Fruit fly (Drosophila melanogaster) whole organism, embryonic: ENCODE results near the gene CG6290.

Experiments used
- Awh ChIP-seq: fragments of 200-800 bp; sonication (Bioruptor generic); IDR thresholded peaks from 2 replicates; pipeline ENCODE4, ENCODE4 v1.3.6; 2022; ENCODE audit warnings: missing biosample characterization, missing genetic modification characterization
- CG10543 ChIP-seq: fragments of 200-800 bp; sonication (Bioruptor generic); optimal IDR thresholded peaks from 3 replicates; lab custom pipeline; 2017; ENCODE audit warnings: missing biosample characterization, mild to moderate bottlenecking, missing genetic modification characterization, moderate library complexity
- CG12299 ChIP-seq: fragments of 200-800 bp; sonication (Bioruptor generic); optimal IDR thresholded peaks from 2 replicates; lab custom pipeline; 2018; ENCODE audit warnings: missing biosample characterization, mild to moderate bottlenecking, missing genetic modification characterization
- CG1233 ChIP-seq: fragments of 200-800 bp; sonication (Bioruptor generic); optimal IDR thresholded peaks from 4 replicates; lab custom pipeline; 2018; ENCODE audit warnings: missing biosample characterization, mild to moderate bottlenecking, missing genetic modification characterization
- CG12769 ChIP-seq: fragments of 200-800 bp; sonication (Bioruptor generic); optimal IDR thresholded peaks from 2 replicates; lab custom pipeline; 2019; ENCODE audit warnings: missing biosample characterization, mild to moderate bottlenecking, missing genetic modification characterization, moderate library complexity
- CG13775 ChIP-seq: fragments of 200-800 bp; sonication (Bioruptor generic); optimal IDR thresholded peaks from 3 replicates; lab custom pipeline; 2017; ENCODE audit warnings: missing biosample characterization, mild to moderate bottlenecking, missing genetic modification characterization
- CG14014 ChIP-seq: fragments of 200-800 bp; sonication (Bioruptor generic); IDR thresholded peaks from 2 replicates; pipeline ENCODE4 v1.3.6; 2022; ENCODE audit warnings: missing biosample characterization, missing genetic modification characterization
- CG15269 ChIP-seq: fragments of 200-800 bp; sonication (Bioruptor generic); optimal IDR thresholded peaks from 2 replicates; lab custom pipeline; 2018; ENCODE audit warnings: missing biosample characterization, mild to moderate bottlenecking, missing genetic modification characterization, moderate library complexity
- CG15479 ChIP-seq: fragments of 200-800 bp; sonication (Bioruptor generic); optimal IDR thresholded peaks from 3 replicates; lab custom pipeline; 2019; ENCODE audit warnings: missing biosample characterization, mild to moderate bottlenecking, missing genetic modification characterization, moderate library complexity
- CG16779 ChIP-seq: fragments of 200-800 bp; sonication (Bioruptor generic); IDR thresholded peaks from 2 replicates; pipeline ENCODE4 v1.3.6; 2022; ENCODE audit warnings: missing biosample characterization, missing genetic modification characterization
- CG17568 ChIP-seq: fragments of 200-800 bp; sonication (Bioruptor generic); optimal IDR thresholded peaks from 2 replicates; lab custom pipeline; 2018; ENCODE audit warnings: missing biosample characterization, mild to moderate bottlenecking, missing genetic modification characterization, moderate library complexity
- CG2678 ChIP-seq: fragments of 200-800 bp; sonication (Bioruptor generic); optimal IDR thresholded peaks from 3 replicates; lab custom pipeline; 2019; ENCODE audit warnings: missing biosample characterization, mild to moderate bottlenecking, missing genetic modification characterization, moderate library complexity
- CG30020 ChIP-seq: fragments of 200-800 bp; optimal IDR thresholded peaks from 2 replicates; lab custom pipeline; 2019; ENCODE audit warnings: missing biosample characterization, mild to moderate bottlenecking, missing genetic modification characterization, moderate library complexity
- CG3726 ChIP-seq: fragments of 200-800 bp; sonication (Bioruptor generic); IDR thresholded peaks from 3 replicates; pipeline ENCODE4, ENCODE4 v1.3.6; 2022; ENCODE audit warnings: missing biosample characterization, missing genetic modification characterization
- CG4282 ChIP-seq: fragments of 200-800 bp; sonication (Bioruptor generic); optimal IDR thresholded peaks from 2 replicates; lab custom pipeline; 2016; ENCODE audit warnings: missing biosample characterization, missing genetic modification characterization
- CG5245 ChIP-seq: fragments of 200-800 bp; sonication (Bioruptor generic); optimal IDR thresholded peaks from 3 replicates; lab custom pipeline; 2016; ENCODE audit warnings: missing biosample characterization, missing genetic modification characterization
- CG6175 ChIP-seq: fragments of 200-800 bp; sonication (Bioruptor generic); IDR thresholded peaks from 3 replicates; pipeline ENCODE4 v1.3.6; 2022; ENCODE audit warnings: missing biosample characterization, missing genetic modification characterization
- CG6689 ChIP-seq: fragments of 200-800 bp; sonication (Bioruptor generic); IDR thresholded peaks from 2 replicates; pipeline ENCODE4 v1.3.6; 2022; ENCODE audit warnings: missing biosample characterization, missing genetic modification characterization
- CG8290 ChIP-seq, 3 experiments: fragments of 200-800 bp; sonication (Bioruptor generic); optimal IDR thresholded peaks; 2 replicates each; lab custom pipeline; 2016 to 2019; ENCODE audit warnings: missing biosample characterization in 3 of 3, missing genetic modification characterization in 3 of 3, mild to moderate bottlenecking in 2 of 3, moderate library complexity in 1 of 3
- CG9876 ChIP-seq: fragments of 200-800 bp; sonication (Bioruptor generic); optimal IDR thresholded peaks from 2 replicates; lab custom pipeline; 2016; ENCODE audit warnings: missing biosample characterization, missing genetic modification characterization
- CoRest ChIP-seq: fragments of 200-800 bp; sonication (Bioruptor generic); optimal IDR thresholded peaks from 3 replicates; lab custom pipeline; 2018; ENCODE audit warnings: missing biosample characterization, mild to moderate bottlenecking, missing genetic modification characterization, moderate library complexity
- D ChIP-seq, 2 experiments: fragments of 200-800 bp in 1 of 2; fragments of >200 bp in 1 of 2; sonication (Bioruptor generic) in 1 of 2; optimal IDR thresholded peaks; 2 replicates in 1 of 2; 3 replicates in 1 of 2; lab custom pipeline; 2017; ENCODE audit warnings: mild to moderate bottlenecking in 1 of 2, missing biosample characterization in 1 of 2, missing genetic modification characterization in 1 of 2, missing genetic modification reagents in 1 of 2
- HHEX ChIP-seq: fragments of 200-800 bp; sonication (Bioruptor generic); optimal IDR thresholded peaks from 3 replicates; lab custom pipeline; 2017; ENCODE audit warnings: missing biosample characterization, mild to moderate bottlenecking, missing genetic modification characterization, missing genetic modification reagents
- HLH3B ChIP-seq: fragments of 200-800 bp; sonication (Bioruptor generic); IDR thresholded peaks from 2 replicates; pipeline ENCODE4 v1.3.6; 2022; ENCODE audit warnings: missing biosample characterization, missing genetic modification characterization
- HLH54F ChIP-seq: fragments of 200-800 bp; sonication (Bioruptor generic); optimal IDR thresholded peaks from 3 replicates; lab custom pipeline; 2016; ENCODE audit warnings: missing biosample characterization, missing genetic modification characterization
- Hmr ChIP-seq: fragments of 200-800 bp; sonication (Bioruptor generic); optimal IDR thresholded peaks from 3 replicates; lab custom pipeline; 2017; ENCODE audit warnings: mild to moderate bottlenecking, missing biosample characterization, missing genetic modification reagents, missing genetic modification characterization
- Oaz ChIP-seq: fragments of 200-800 bp; sonication (Bioruptor generic); IDR thresholded peaks from 2 replicates; pipeline ENCODE4 v1.3.6; 2022; ENCODE audit warnings: missing biosample characterization, missing genetic modification characterization
- Optix ChIP-seq: fragments of 200-800 bp; sonication (Bioruptor generic); IDR thresholded peaks from 3 replicates; pipeline ENCODE4 v1.3.6; 2022; ENCODE audit warnings: missing biosample characterization, missing genetic modification characterization
- Poxn ChIP-seq: fragments of 200-800 bp; sonication (Bioruptor generic); IDR thresholded peaks from 2 replicates; pipeline ENCODE4 v1.3.6; 2022; ENCODE audit warnings: missing biosample characterization, missing genetic modification characterization
- Six4 ChIP-seq: fragments of 200-800 bp; sonication (Bioruptor generic); optimal IDR thresholded peaks from 2 replicates; lab custom pipeline; 2016; ENCODE audit warnings: missing biosample characterization, missing genetic modification characterization
- Sry-β ChIP-seq: fragments of 200-800 bp; sonication (Bioruptor generic); optimal IDR thresholded peaks from 2 replicates; lab custom pipeline; 2018; ENCODE audit warnings: missing biosample characterization, mild to moderate bottlenecking, missing genetic modification characterization, moderate library complexity
- Vsx1 ChIP-seq: fragments of 200-800 bp; sonication (Bioruptor generic); optimal IDR thresholded peaks from 2 replicates; lab custom pipeline; 2017; ENCODE audit warnings: missing biosample characterization, mild to moderate bottlenecking, missing genetic modification characterization, missing genetic modification reagents
- cas ChIP-seq: fragments of 200-800 bp; sonication (Bioruptor generic); IDR thresholded peaks from 2 replicates; pipeline ENCODE4 v1.3.6; 2022; ENCODE audit warnings: missing biosample characterization, missing genetic modification characterization
- croc ChIP-seq: fragments of 200-800 bp; sonication (Bioruptor generic); conservative IDR thresholded peaks from 3 replicates; pipeline ENCODE4 v1.3.6; 2022; ENCODE audit warnings: missing biosample characterization, missing genetic modification characterization
- gro ChIP-seq: fragments of 200-800 bp; sonication (Bioruptor generic); optimal IDR thresholded peaks from 2 replicates; lab custom pipeline; 2016; ENCODE audit warnings: missing biosample characterization, missing genetic modification characterization
- insv ChIP-seq, 2 experiments: fragments of 200-800 bp; sonication (Bioruptor generic); optimal IDR thresholded peaks; 3 replicates each; lab custom pipeline; 2016 to 2018; ENCODE audit warnings: missing biosample characterization in 2 of 2, missing genetic modification characterization in 2 of 2
- jigr1 ChIP-seq: fragments of 200-800 bp; sonication (Bioruptor generic); IDR thresholded peaks from 3 replicates; pipeline ENCODE4 v1.3.6; 2022; ENCODE audit warnings: missing biosample characterization, missing genetic modification characterization
- jing ChIP-seq: fragments of 200-800 bp; sonication (Bioruptor generic); optimal IDR thresholded peaks from 2 replicates; lab custom pipeline; 2018; ENCODE audit warnings: missing biosample characterization, mild to moderate bottlenecking, missing genetic modification characterization
- lola ChIP-seq, 3 experiments: fragments of >200 bp in 2 of 3; fragments of 200-800 bp in 1 of 3; sonication (Bioruptor generic) in 1 of 3; optimal IDR thresholded peaks; 2 replicates each; lab custom pipeline; 2017 to 2019; ENCODE audit warnings: missing biosample characterization in 3 of 3, missing genetic modification characterization in 3 of 3, mild to moderate bottlenecking in 1 of 3, moderate library complexity in 1 of 3
- nerfin-2 ChIP-seq: fragments of 200-800 bp; sonication (Bioruptor generic); IDR thresholded peaks from 2 replicates; pipeline ENCODE4 v1.3.6; 2022; ENCODE audit warnings: missing biosample characterization, missing genetic modification characterization; ENCODE audit not compliant: partially characterized antibody
- nmo ChIP-seq: fragments of 200-800 bp; sonication (Bioruptor generic); optimal IDR thresholded peaks from 2 replicates; lab custom pipeline; 2018; ENCODE audit warnings: missing biosample characterization, mild to moderate bottlenecking, missing genetic modification characterization, moderate library complexity
- peb ChIP-seq: fragments of 200-800 bp; sonication (Bioruptor generic); IDR thresholded peaks from 2 replicates; pipeline ENCODE4 v1.3.6; 2022; ENCODE audit warnings: missing biosample characterization, missing genetic modification characterization
- pros ChIP-seq: fragments of 200-800 bp; sonication (Bioruptor generic); optimal IDR thresholded peaks from 3 replicates; lab custom pipeline; 2019; ENCODE audit warnings: missing biosample characterization, mild to moderate bottlenecking, missing genetic modification characterization, moderate library complexity
- sd ChIP-seq: fragments of 200-800 bp; sonication (Bioruptor generic); optimal IDR thresholded peaks from 3 replicates; lab custom pipeline; 2018; ENCODE audit warnings: missing biosample characterization, mild to moderate bottlenecking, missing genetic modification characterization, moderate library complexity
- shn ChIP-seq: fragments of 200-800 bp; sonication (Bioruptor generic); optimal IDR thresholded peaks from 3 replicates; lab custom pipeline; 2016; ENCODE audit warnings: missing biosample characterization, missing genetic modification characterization
- so ChIP-seq: fragments of 200-800 bp; sonication (Bioruptor generic); IDR thresholded peaks from 3 replicates; pipeline ENCODE4 v1.3.6; 2022; ENCODE audit warnings: missing biosample characterization, missing genetic modification characterization
- ttk ChIP-seq: fragments of 200-800 bp; sonication (Bioruptor generic); IDR thresholded peaks from 2 replicates; pipeline ENCODE4 v2.1.2; 2022; ENCODE audit warnings: missing biosample characterization, missing genetic modification characterization
- vnd ChIP-seq: fragments of 200-800 bp; sonication (Bioruptor generic); IDR thresholded peaks from 3 replicates; pipeline ENCODE4 v1.3.6; 2022; ENCODE audit warnings: missing biosample characterization, missing genetic modification characterization; ENCODE audit not compliant: partially characterized antibody

The CG6290 gene

dm6 chrX:18405567-18406059, 31.7 kb upstream of the CG6290 start (continued):
- TF ChIP-seq CG1233 (GFP tag; lab: Kevin White, UChicago) (peak; percentile 40), insv (GFP tag; optimal IDR thresholded peaks at IDR 0.05; lab: Kevin White, UChicago) (no peak), CG15269 (peak; percentile 80), CG17568 (peak; percentile 70), pros (no peak), jing (GFP tag; lab: Kevin White, UChicago) (no peak), CG8290 (GFP tag; optimal IDR thresholded peaks at IDR 0.05; lab: Kevin White, UChicago) (no peak), CG8290 (tag; optimal IDR thresholded peaks at IDR 0.05; lab: Kevin White, UChicago) (peak in 1 of 2 experiments; percentile 52), CG30020 (tag; lab: Kevin White, UChicago) (no peak), jigr1 (GFP tag; lab: Robert Waterston, UW) (no peak), peb (GFP tag; lab: Robert Waterston, UW) (peak; percentile 35; the same call in 1 of the 2 replicates), D (optimal IDR thresholded peaks at IDR 0.05; lab: Kevin White, UChicago) (no peak), D (GFP tag; optimal IDR thresholded peaks at IDR 0.05; lab: Kevin White, UChicago) (peak; percentile 59), croc (GFP tag; lab: Robert Waterston, UW) (peak; percentile 50; the same call in 2 of the 3 replicates), CG15479 (GFP tag; lab: Kevin White, UChicago) (no peak), CG12299 (tag; lab: Kevin White, UChicago) (no peak), gro (GFP tag; lab: Kevin White, UChicago) (peak; percentile 35), CG4282 (GFP tag; lab: Kevin White, UChicago) (no peak), so (GFP tag; lab: Robert Waterston, UW) (no peak), ttk (GFP tag; lab: Robert Waterston, UW) (peak; percentile 45), CG10543 (GFP tag; lab: Kevin White, UChicago) (no peak), vnd (GFP tag; lab: Robert Waterston, UW) (no peak), cas (GFP tag; lab: Robert Waterston, UW) (no peak), HLH54F (GFP tag; lab: Kevin White, UChicago) (peak; percentile 19), Poxn (GFP tag; lab: Robert Waterston, UW) (no peak), CG9876 (GFP tag; lab: Kevin White, UChicago) (peak; percentile 5), CoRest (tag; lab: Kevin White, UChicago) (peak; percentile 85), CG6175 (0 out of 3 replicates have a peak, but pooled peaks have one; percentile 19), shn (peak; percentile 2), Vsx1 (GFP tag; lab: Kevin White, UChicago) (peak; percentile 64), nerfin-2 (GFP tag; lab: Robert Waterston, UW) (no peak), CG6689 (peak; percentile 57), Oaz (GFP tag; lab: Robert Waterston, UW) (0 out of 2 replicates have a peak, but pooled peaks have one; percentile 20), HLH3B (GFP tag; lab: Robert Waterston, UW) (peak; percentile 46), CG14014 (no peak), HHEX (GFP tag; lab: Kevin White, UChicago) (peak; percentile 39), CG13775 (GFP tag; lab: Kevin White, UChicago) (peak; percentile 72), CG12769 (tag; lab: Kevin White, UChicago) (peak; percentile 44), CG2678 (tag; lab: Kevin White, UChicago) (peak; percentile 85), Optix (no peak), Sry-β (GFP tag; lab: Kevin White, UChicago) (no peak), CG5245 (GFP tag; lab: Kevin White, UChicago) (no peak), nmo (peak; percentile 87), sd (tag; lab: Kevin White, UChicago) (peak; percentile 63), CG16779 (GFP tag; lab: Robert Waterston, UW) (peak; percentile 24; the same call in 1 of the 2 replicates), Awh (0 out of 2 replicates have a peak, but pooled peaks have one; percentile 44), Hmr (peak; percentile 63), lola (GFP tag; optimal IDR thresholded peaks at IDR 0.05; lab: Kevin White, UChicago) (peak in 1 of 3 experiments; percentile 60), CG3726 (GFP tag; lab: Robert Waterston, UW) (0 out of 3 replicates have a peak, but pooled peaks have one; percentile 4), Six4 (GFP tag; lab: Kevin White, UChicago) (no peak)
